Fruit fly (Drosophila melanogaster) whole organism: ENCODE measurements around the gene Ugt305A1.
A peak's percentile ranks its signal among the peaks of the same experiment; 100 is the strongest.

Experiments
- CG8478 ChIP-seq: fragments of >200 bp; optimal IDR thresholded peaks from 2 replicates; lab custom pipeline; 2018; ENCODE audit warnings: inconsistent platforms
- Dll ChIP-seq: fragments of >200 bp; optimal IDR thresholded peaks from 2 replicates; lab custom pipeline; 2017
- EcR ChIP-seq, 2 experiments: fragments of >200 bp; optimal IDR thresholded peaks; 2 replicates each; lab custom pipeline; 2017; ENCODE audit warnings: missing biosample characterization in 2 of 2, missing genetic modification characterization in 2 of 2, missing genetic modification reagents in 2 of 2
- pan ChIP-seq: fragments of >200 bp; optimal IDR thresholded peaks from 2 replicates; lab custom pipeline; 2017
- psq ChIP-seq: fragments of >200 bp; optimal IDR thresholded peaks from 2 replicates; lab custom pipeline; 2017
- usp ChIP-seq: fragments of >200 bp; optimal IDR thresholded peaks from 2 replicates; lab custom pipeline; 2017; ENCODE audit warnings: missing biosample characterization, missing genetic modification characterization, mixed read lengths

dm6 chr3L:4108072-4108843, 48.7 kb downstream of the Ugt305A1 start, which contains the start of gene Ack:
- peak; percentile 52 for TF ChIP-seq CG8478
- TF ChIP-seq psq (lab: Kevin White, UChicago) = no peak
- no peak for TF ChIP-seq EcR (GFP tag; optimal IDR thresholded peaks at IDR 0.05; lab: Kevin White, UChicago)
- TF ChIP-seq usp = no peak
- no peak for TF ChIP-seq pan (lab: Kevin White, UChicago)
- no peak for TF ChIP-seq Dll (lab: Kevin White, UChicago)
